Fruit fly (Drosophila melanogaster): ENCODE measurements around the gene fiz.

- TF ChIP-seq CG6276 (GFP tag; optimal IDR thresholded peaks at IDR 0.05) (no peak), CG6808 (GFP tag; optimal IDR thresholded peaks at IDR 0.05) (no peak), fd85E (GFP tag; optimal IDR thresholded peaks at IDR 0.05) (no peak), Lpt (GFP tag; optimal IDR thresholded peaks at IDR 0.05) (no peak), CG34406 (GFP tag; optimal IDR thresholded peaks at IDR 0.05) (no peak)
Measured at dm6 chrX:14955050-14955783, 45.7 kb upstream of the fiz start, which contains the start of the genes CG9030 and eag.

All from whole organism, prepupa.